Worm (Caenorhabditis elegans) whole organism, L3 larva: ENCODE measurements around the gene C35A5.5.

Experiments
- R02D3.7 ChIP-seq: fragments of 150-350 bp; optimal IDR thresholded peaks from 2 replicates; lab custom pipeline; 2014; ENCODE audit warnings: missing biosample characterization, missing genetic modification characterization
- ZK546.5 ChIP-seq: sonication (generic microtip); optimal IDR thresholded peaks from 2 replicates; lab custom pipeline; 2017; ENCODE audit warnings: missing biosample characterization, missing genetic modification characterization
- aly-2 ChIP-seq: fragments of 150-350 bp; optimal IDR thresholded peaks from 2 replicates; lab custom pipeline; 2014; ENCODE audit warnings: missing biosample characterization, missing genetic modification characterization
- ama-1 ChIP-seq: fragments of 150-350 bp; optimal IDR thresholded peaks from 2 replicates; lab custom pipeline; 2018
- ceh-16 ChIP-seq: sonication (generic microtip); optimal IDR thresholded peaks from 2 replicates; lab custom pipeline; 2017; ENCODE audit warnings: missing biosample characterization, missing genetic modification characterization
- ceh-28 ChIP-seq: fragments of 150-350 bp; optimal IDR thresholded peaks from 2 replicates; lab custom pipeline; 2014; ENCODE audit warnings: missing biosample characterization, missing genetic modification reagents, missing genetic modification characterization
- ceh-82 ChIP-seq: fragments of 150-350 bp; optimal IDR thresholded peaks from 2 replicates; lab custom pipeline; 2014; ENCODE audit warnings: missing biosample characterization, missing genetic modification characterization
- ceh-9 ChIP-seq: sonication (generic microtip); optimal IDR thresholded peaks from 2 replicates; lab custom pipeline; 2018; ENCODE audit warnings: missing biosample characterization, missing genetic modification characterization
- daf-12 ChIP-seq: fragments of 150-350 bp; optimal IDR thresholded peaks from 2 replicates; lab custom pipeline; 2014; ENCODE audit warnings: missing biosample characterization, missing genetic modification reagents, missing genetic modification characterization
- egl-5 ChIP-seq: fragments of 150-350 bp; optimal IDR thresholded peaks from 2 replicates; lab custom pipeline; 2017; ENCODE audit warnings: missing biosample characterization, missing genetic modification reagents, missing genetic modification characterization, inconsistent platforms
- elt-1 ChIP-seq: fragments of 150-350 bp; optimal IDR thresholded peaks from 2 replicates; lab custom pipeline; 2014; ENCODE audit warnings: missing biosample characterization, missing genetic modification characterization
- elt-2 ChIP-seq: sonication (generic microtip); optimal IDR thresholded peaks from 2 replicates; lab custom pipeline; 2016; ENCODE audit warnings: missing genetic modification reagents, mild to moderate bottlenecking, missing genetic modification characterization, missing compliant biosample characterization
- elt-3 ChIP-seq, 3 experiments: fragments of 150-350 bp in 1 of 3; sonication (generic microtip) in 2 of 3; optimal IDR thresholded peaks; 2 replicates in 2 of 3; 4 replicates in 1 of 3; lab custom pipeline; 2014 to 2017; ENCODE audit warnings: missing biosample characterization in 3 of 3, missing genetic modification characterization in 3 of 3
- eor-1 ChIP-seq, 2 experiments: fragments of 150-350 bp; optimal IDR thresholded peaks; 2 replicates each; lab custom pipeline; 2014 to 2018; ENCODE audit warnings: missing biosample characterization in 2 of 2, missing genetic modification characterization in 2 of 2
- fkh-10 ChIP-seq: sonication (generic microtip); optimal IDR thresholded peaks from 2 replicates; lab custom pipeline; 2017; ENCODE audit warnings: missing biosample characterization, missing genetic modification reagents, missing genetic modification characterization
- fos-1 ChIP-seq: fragments of 150-350 bp; optimal IDR thresholded peaks from 2 replicates; lab custom pipeline; 2014; ENCODE audit warnings: missing biosample characterization, missing genetic modification characterization
- jun-1 ChIP-seq: fragments of 150-350 bp; optimal IDR thresholded peaks from 2 replicates; lab custom pipeline; 2014; ENCODE audit warnings: missing biosample characterization, missing genetic modification reagents, missing genetic modification characterization
- lin-15B ChIP-seq: fragments of 150-350 bp; optimal IDR thresholded peaks from 2 replicates; lab custom pipeline; 2014; ENCODE audit warnings: missing biosample characterization, missing genetic modification characterization
- lin-39 ChIP-seq: fragments of 150-350 bp; optimal IDR thresholded peaks from 2 replicates; lab custom pipeline; 2018; ENCODE audit warnings: missing biosample characterization, missing genetic modification reagents, missing genetic modification characterization
- mdl-1 ChIP-seq: fragments of 150-350 bp; optimal IDR thresholded peaks from 2 replicates; lab custom pipeline; 2014; ENCODE audit warnings: missing biosample characterization, missing genetic modification characterization
- mml-1 ChIP-seq: fragments of 150-350 bp; sonication (generic microtip); optimal IDR thresholded peaks from 3 replicates; lab custom pipeline; 2014; ENCODE audit warnings: missing biosample characterization, missing genetic modification characterization
- nfya-1 ChIP-seq: sonication (generic microtip); optimal IDR thresholded peaks from 2 replicates; lab custom pipeline; 2017; ENCODE audit warnings: missing genetic modification characterization, mild to moderate bottlenecking, missing compliant biosample characterization, antibody characterized with exemption, moderate library complexity; ENCODE audit not compliant: insufficient read depth
- nhr-11 ChIP-seq: fragments of 150-350 bp; optimal IDR thresholded peaks from 2 replicates; lab custom pipeline; 2014; ENCODE audit warnings: missing biosample characterization, missing genetic modification characterization
- nhr-12 ChIP-seq: fragments of 150-350 bp; optimal IDR thresholded peaks from 2 replicates; lab custom pipeline; 2014; ENCODE audit warnings: missing biosample characterization, missing genetic modification characterization
- nhr-23 ChIP-seq: fragments of 150-350 bp; optimal IDR thresholded peaks from 2 replicates; lab custom pipeline; 2014; ENCODE audit warnings: missing biosample characterization, missing genetic modification reagents, missing genetic modification characterization
- nhr-237 ChIP-seq: fragments of 150-350 bp; optimal IDR thresholded peaks from 2 replicates; lab custom pipeline; 2014; ENCODE audit warnings: missing biosample characterization, missing genetic modification characterization
- nhr-25 ChIP-seq: sonication (generic microtip); optimal IDR thresholded peaks from 2 replicates; lab custom pipeline; 2017; ENCODE audit warnings: missing biosample characterization, missing genetic modification characterization
- nhr-28 ChIP-seq: fragments of 150-350 bp; optimal IDR thresholded peaks from 2 replicates; lab custom pipeline; 2014; ENCODE audit warnings: missing biosample characterization, missing genetic modification characterization
- nhr-43 ChIP-seq: sonication (generic microtip); optimal IDR thresholded peaks from 2 replicates; lab custom pipeline; 2016; ENCODE audit warnings: mild to moderate bottlenecking, missing genetic modification characterization, missing compliant biosample characterization; ENCODE audit not compliant: poor library complexity, severe bottlenecking
- nhr-76 ChIP-seq: fragments of 150-350 bp; sonication (generic microtip); optimal IDR thresholded peaks from 5 replicates; lab custom pipeline; 2014; ENCODE audit warnings: missing biosample characterization, missing genetic modification characterization
- pha-4 ChIP-seq: fragments of 150-350 bp; optimal IDR thresholded peaks from 2 replicates; lab custom pipeline; 2014; ENCODE audit warnings: missing biosample characterization, missing genetic modification reagents, missing genetic modification characterization
- pqm-1 ChIP-seq: fragments of 150-350 bp; optimal IDR thresholded peaks from 2 replicates; lab custom pipeline; 2017; ENCODE audit warnings: missing biosample characterization, missing genetic modification characterization, inconsistent platforms
- sea-2 ChIP-seq: fragments of 150-350 bp; sonication (generic microtip); optimal IDR thresholded peaks from 4 replicates; lab custom pipeline; 2014; ENCODE audit warnings: missing biosample characterization, missing genetic modification reagents, missing genetic modification characterization
- snpc-4 ChIP-seq: fragments of 150-350 bp; optimal IDR thresholded peaks from 2 replicates; lab custom pipeline; 2014; ENCODE audit warnings: missing biosample characterization, missing genetic modification characterization
- unc-39 ChIP-seq: sonication (generic microtip); optimal IDR thresholded peaks from 4 replicates; lab custom pipeline; 2017; ENCODE audit warnings: missing biosample characterization, missing genetic modification characterization
- unc-62 ChIP-seq: fragments of 150-350 bp; sonication (generic microtip); optimal IDR thresholded peaks from 4 replicates; lab custom pipeline; 2014; ENCODE audit warnings: missing biosample characterization, missing genetic modification reagents, missing genetic modification characterization
- zag-1 ChIP-seq: fragments of 150-350 bp; optimal IDR thresholded peaks from 2 replicates; lab custom pipeline; 2014; ENCODE audit warnings: missing biosample characterization, missing genetic modification characterization
- ztf-11 ChIP-seq: fragments of 150-350 bp; optimal IDR thresholded peaks from 2 replicates; lab custom pipeline; 2014; ENCODE audit warnings: missing biosample characterization, missing genetic modification characterization

Gene C35A5.5

ce11 chrV:10529600-10529999, 23.9 kb downstream of the C35A5.5 start:
- TF ChIP-seq unc-39 (no peak), elt-1 (tag; lab: Kevin White, UChicago) (peak; percentile 2), ZK546.5 (tag; lab: Kevin White, UChicago) (no peak), fkh-10 (no peak), nhr-23 (tag; lab: Kevin White, UChicago) (peak; percentile 76), nhr-43 (no peak), mdl-1 (no peak), eor-1 (tag; optimal IDR thresholded peaks at IDR 0.05; lab: Kevin White, UChicago) (no peak), R02D3.7 (no peak), ceh-82 (tag; lab: Kevin White, UChicago) (no peak)

- no peak for TF ChIP-seq zag-1 (tag; lab: Kevin White, UChicago)
- TF ChIP-seq lin-15B = no peak
- TF ChIP-seq aly-2 (tag; lab: Kevin White, UChicago) = no peak
- no peak for TF ChIP-seq daf-12 (tag; lab: Kevin White, UChicago)
- TF ChIP-seq elt-1 (tag; lab: Kevin White, UChicago) = no peak
- no peak for TF ChIP-seq nhr-43
- no peak for TF ChIP-seq nhr-25 (tag; lab: Kevin White, UChicago)
- TF ChIP-seq fos-1 (tag; lab: Kevin White, UChicago) = no peak
- no peak for TF ChIP-seq nhr-23 (tag; lab: Kevin White, UChicago)
- TF ChIP-seq lin-39 (tag; lab: Kevin White, UChicago) = no peak
- no peak for TF ChIP-seq eor-1 (tag; optimal IDR thresholded peaks at IDR 0.05; lab: Kevin White, UChicago)
- no peak for TF ChIP-seq nhr-237 (tag; lab: Kevin White, UChicago)
- TF ChIP-seq ceh-9 = no peak
- TF ChIP-seq ceh-16 (tag; lab: Kevin White, UChicago) = no peak
- TF ChIP-seq sea-2 = no peak
- no peak for TF ChIP-seq ztf-11
Measured at ce11 chrV:10532725-10533124, 27.1 kb downstream of the C35A5.5 start, which contains the start of gene txt-10. Gene txt-10, minus strand, starts transcription at chrV:10532825.

ce11 chrV:10535325-10535724, 29.7 kb downstream of the C35A5.5 start:
- no peak for TF ChIP-seq jun-1 (tag; lab: Kevin White, UChicago)
- no peak for TF ChIP-seq nhr-12 (tag; lab: Kevin White, UChicago)
- no peak for TF ChIP-seq elt-1 (tag; lab: Kevin White, UChicago)
- TF ChIP-seq unc-39 = no peak
- TF ChIP-seq unc-62 (GFP tag; lab: Kevin White, UChicago) = no peak
- no peak for TF ChIP-seq nhr-237 (tag; lab: Kevin White, UChicago)
- no peak for TF ChIP-seq nhr-23 (tag; lab: Kevin White, UChicago)
- TF ChIP-seq elt-2 (tag; lab: Kevin White, UChicago) = peak; percentile 35
- TF ChIP-seq snpc-4 (tag; lab: Kevin White, UChicago) = no peak
- TF ChIP-seq elt-3 (tag; optimal IDR thresholded peaks at IDR 0.05; lab: Kevin White, UChicago) = no peak
- TF ChIP-seq ama-1 (lab: Kevin White, UChicago) = peak; percentile 3
- peak; percentile 9 for TF ChIP-seq nfya-1 (tag; lab: Kevin White, UChicago)
- TF ChIP-seq R02D3.7 = no peak
- no peak for TF ChIP-seq nhr-76 (tag; lab: Kevin White, UChicago)
- no peak for TF ChIP-seq ZK546.5 (tag; lab: Kevin White, UChicago)
- TF ChIP-seq egl-5 (tag; lab: Kevin White, UChicago) = no peak
- peak; percentile 66 for TF ChIP-seq pqm-1 (tag; lab: Kevin White, UChicago)
- no peak for TF ChIP-seq ceh-28 (tag; lab: Kevin White, UChicago)
- peak; percentile 49 for TF ChIP-seq pha-4
- no peak for TF ChIP-seq nhr-11 (tag; lab: Kevin White, UChicago)
- TF ChIP-seq fkh-10 = no peak
- TF ChIP-seq nhr-28 = no peak
- TF ChIP-seq ceh-9 = no peak
- no peak for TF ChIP-seq nhr-43

- TF ChIP-seq ceh-28 (tag; lab: Kevin White, UChicago) (no peak), pha-4 (peak; percentile 23), pqm-1 (tag; lab: Kevin White, UChicago) (peak; percentile 35), mml-1 (tag; lab: Kevin White, UChicago) (peak; percentile 46), nhr-23 (tag; lab: Kevin White, UChicago) (peak; percentile 20), elt-2 (tag; lab: Kevin White, UChicago) (peak; percentile 37), sea-2 (no peak)
Measured at ce11 chrV:10536095-10536691, 30.5 kb downstream of the C35A5.5 start, which contains the start of gene ppm-1.A. Gene ppm-1.A, minus strand, starts transcription at chrV:10536388.
